Fruit fly (Drosophila melanogaster) whole organism, wandering third instar larva: ENCODE results near the gene CG4942.
A peak's percentile ranks its signal among the peaks of the same experiment; 100 is the strongest.

ENCODE experiments used
- Abd-B ChIP-seq: fragments of >200 bp; optimal IDR thresholded peaks from 2 replicates; lab custom pipeline; 2017; ENCODE audit warnings: missing biosample characterization, missing genetic modification characterization
- CG32264 ChIP-seq: fragments of 200-800 bp; sonication (Bioruptor generic); optimal IDR thresholded peaks from 2 replicates; lab custom pipeline; 2016; ENCODE audit warnings: missing biosample characterization, missing genetic modification characterization
- CG9705 ChIP-seq: fragments of 200-800 bp; sonication (Bioruptor generic); optimal IDR thresholded peaks from 2 replicates; lab custom pipeline; 2018; ENCODE audit warnings: missing biosample characterization, mild to moderate bottlenecking, missing genetic modification characterization
- CrebA ChIP-seq: fragments of 200-800 bp; sonication (Bioruptor generic); optimal IDR thresholded peaks from 2 replicates; lab custom pipeline; 2016; ENCODE audit warnings: missing biosample characterization, mild to moderate bottlenecking, missing genetic modification characterization, borderline replicate concordance
- Dfd ChIP-seq: fragments of >200 bp; optimal IDR thresholded peaks from 2 replicates; lab custom pipeline; 2017; ENCODE audit warnings: missing biosample characterization, missing genetic modification characterization
- Dif ChIP-seq: fragments of 200-275, 200-300 bp; sonication (Bioruptor generic); optimal IDR thresholded peaks from 2 replicates; lab custom pipeline; 2018; ENCODE audit warnings: missing biosample characterization, missing genetic modification characterization; ENCODE audit not compliant: partially characterized antibody
- GATAd ChIP-seq: sonication (Bioruptor generic); optimal IDR thresholded peaks from 2 replicates; lab custom pipeline; 2016; ENCODE audit warnings: missing biosample characterization, missing genetic modification characterization
- HLH106 ChIP-seq: fragments of 200-800 bp; optimal IDR thresholded peaks from 3 replicates; lab custom pipeline; 2019; ENCODE audit warnings: missing biosample characterization, mild to moderate bottlenecking, missing genetic modification characterization, moderate library complexity
- Hnf4 ChIP-seq: fragments of 200-800 bp; sonication (Bioruptor generic); optimal IDR thresholded peaks from 2 replicates; lab custom pipeline; 2016; ENCODE audit warnings: missing biosample characterization, mild to moderate bottlenecking, missing genetic modification characterization
- Hr78 ChIP-seq: fragments of >200 bp; optimal IDR thresholded peaks from 2 replicates; lab custom pipeline; 2017; ENCODE audit warnings: missing biosample characterization, missing genetic modification characterization
- Hr83 ChIP-seq: fragments of 200-300 bp; sonication (Bioruptor generic); optimal IDR thresholded peaks from 2 replicates; lab custom pipeline; 2016; ENCODE audit warnings: missing biosample characterization, mild to moderate bottlenecking, missing genetic modification characterization, moderate library complexity; ENCODE audit not compliant: poor library complexity, severe bottlenecking
- Jra ChIP-seq: sonication (Bioruptor generic); optimal IDR thresholded peaks from 2 replicates; lab custom pipeline; 2016; ENCODE audit warnings: missing biosample characterization, missing genetic modification characterization
- Mio ChIP-seq: sonication (Bioruptor generic); optimal IDR thresholded peaks from 2 replicates; lab custom pipeline; 2016; ENCODE audit warnings: missing biosample characterization, missing genetic modification characterization
- Myc ChIP-seq: fragments of >200 bp; optimal IDR thresholded peaks from 2 replicates; lab custom pipeline; 2017
- N ChIP-seq: fragments of >200 bp; optimal IDR thresholded peaks from 2 replicates; lab custom pipeline; 2018; ENCODE audit warnings: missing biosample characterization, missing external identifiers, missing genetic modification characterization
- OdsH ChIP-seq: fragments of 200-800 bp; sonication (Bioruptor generic); optimal IDR thresholded peaks from 2 replicates; lab custom pipeline; 2016; ENCODE audit warnings: missing biosample characterization, mild to moderate bottlenecking, missing genetic modification characterization
- Rel ChIP-seq, 2 experiments: fragments of 200-800 bp; sonication (Bioruptor generic) in 1 of 2; optimal IDR thresholded peaks; 2 replicates in 1 of 2; 3 replicates in 1 of 2; lab custom pipeline; 2016 to 2019; ENCODE audit warnings: mild to moderate bottlenecking in 2 of 2, missing biosample characterization in 2 of 2, missing genetic modification characterization in 2 of 2, moderate library complexity in 1 of 2
- Sp1 ChIP-seq: fragments of 200-800 bp; sonication (Bioruptor generic); optimal IDR thresholded peaks from 3 replicates; lab custom pipeline; 2019; ENCODE audit warnings: missing biosample characterization, mild to moderate bottlenecking, missing genetic modification characterization, moderate library complexity
- Vsx2 ChIP-seq: fragments of 200-300, 225-300 bp; sonication (Bioruptor generic); optimal IDR thresholded peaks from 2 replicates; lab custom pipeline; 2018; ENCODE audit warnings: missing biosample characterization, missing genetic modification characterization; ENCODE audit not compliant: partially characterized antibody
- br ChIP-seq: fragments of 200-800 bp; sonication (Bioruptor generic); optimal IDR thresholded peaks from 2 replicates; lab custom pipeline; 2016; ENCODE audit warnings: missing biosample characterization, missing genetic modification characterization
- brk ChIP-seq: fragments of 200-800 bp; sonication (Bioruptor generic); optimal IDR thresholded peaks from 2 replicates; lab custom pipeline; 2016; ENCODE audit warnings: missing biosample characterization, mild to moderate bottlenecking, missing genetic modification characterization
- dl ChIP-seq, 2 experiments: fragments of 175-275, 200-275 bp in 1 of 2; fragments of 200-275 bp in 1 of 2; sonication (Bioruptor generic); optimal IDR thresholded peaks; lab custom pipeline; 2018; ENCODE audit warnings: mild to moderate bottlenecking in 2 of 2, missing biosample characterization in 2 of 2, missing genetic modification characterization in 2 of 2, moderate library complexity in 2 of 2; ENCODE audit not compliant: partially characterized antibody in 2 of 2, insufficient read depth in 1 of 2
- dmrt93B ChIP-seq: fragments of 200-800 bp; sonication (Bioruptor generic); optimal IDR thresholded peaks from 2 replicates; lab custom pipeline; 2018; ENCODE audit warnings: missing biosample characterization, mild to moderate bottlenecking, missing genetic modification characterization
- dsf ChIP-seq: sonication (Bioruptor generic); optimal IDR thresholded peaks from 2 replicates; lab custom pipeline; 2016; ENCODE audit warnings: missing biosample characterization, missing genetic modification characterization, borderline replicate concordance
- ey ChIP-seq: fragments of 200-800 bp; sonication (Bioruptor generic); optimal IDR thresholded peaks from 2 replicates; lab custom pipeline; 2016; ENCODE audit warnings: missing biosample characterization, missing genetic modification characterization
- foxo ChIP-seq, 2 experiments: fragments of 200-800 bp; sonication (Bioruptor generic); optimal IDR thresholded peaks; 2 replicates in 1 of 2; 3 replicates in 1 of 2; lab custom pipeline; 2016 to 2017; ENCODE audit warnings: missing biosample characterization in 2 of 2, missing genetic modification characterization in 2 of 2
- fru ChIP-seq: fragments of 200-800 bp; sonication (Bioruptor generic); optimal IDR thresholded peaks from 3 replicates; lab custom pipeline; 2016; ENCODE audit warnings: missing biosample characterization, mild to moderate bottlenecking, missing genetic modification characterization
- h ChIP-seq: fragments of 200-800 bp; sonication (Bioruptor generic); optimal IDR thresholded peaks from 3 replicates; lab custom pipeline; 2016; ENCODE audit warnings: missing biosample characterization, mild to moderate bottlenecking, missing genetic modification characterization
- jim ChIP-seq: fragments of 175-275, 200-325 bp; sonication (Bioruptor generic); optimal IDR thresholded peaks from 2 replicates; lab custom pipeline; 2016; ENCODE audit warnings: missing biosample characterization, mild to moderate bottlenecking, missing genetic modification characterization
- lola ChIP-seq: fragments of >200 bp; optimal IDR thresholded peaks from 2 replicates; lab custom pipeline; 2017; ENCODE audit warnings: missing biosample characterization, missing genetic modification characterization
- pan ChIP-seq: fragments of >200 bp; optimal IDR thresholded peaks from 2 replicates; lab custom pipeline; 2017
- psq ChIP-seq: fragments of 200-800 bp; sonication (Bioruptor generic); optimal IDR thresholded peaks from 3 replicates; lab custom pipeline; 2017; ENCODE audit warnings: missing biosample characterization, mild to moderate bottlenecking, missing genetic modification characterization, moderate library complexity
- rgr ChIP-seq: fragments of 200-800 bp; sonication (Bioruptor generic); optimal IDR thresholded peaks from 3 replicates; lab custom pipeline; 2016; ENCODE audit warnings: missing biosample characterization, mild to moderate bottlenecking, missing genetic modification characterization
- sage ChIP-seq: fragments of 200-800 bp; sonication (Bioruptor generic); optimal IDR thresholded peaks from 2 replicates; lab custom pipeline; 2016; ENCODE audit warnings: missing biosample characterization, mild to moderate bottlenecking, missing genetic modification characterization
- sv ChIP-seq: fragments of 200-800 bp; sonication (Bioruptor generic); optimal IDR thresholded peaks from 3 replicates; lab custom pipeline; 2016; ENCODE audit warnings: missing biosample characterization, missing genetic modification characterization
- tai ChIP-seq: sonication (Bioruptor generic); optimal IDR thresholded peaks from 2 replicates; lab custom pipeline; 2016; ENCODE audit warnings: missing biosample characterization, missing genetic modification characterization
- usp ChIP-seq: fragments of >200 bp; optimal IDR thresholded peaks from 2 replicates; lab custom pipeline; 2017; ENCODE audit warnings: missing biosample characterization, missing genetic modification characterization
- woc ChIP-seq: sonication (Bioruptor generic); optimal IDR thresholded peaks from 2 replicates; lab custom pipeline; 2016; ENCODE audit warnings: missing biosample characterization, mild to moderate bottlenecking, missing genetic modification characterization

Gene CG4942

dm6 chr3L:9054822-9055407 is 18.0 kb upstream of the CG4942 start:
- TF ChIP-seq brk (GFP tag; lab: Kevin White, UChicago) (peak; percentile 5), lola (GFP tag; lab: Kevin White, UChicago) (no peak), CG32264 (GFP tag; lab: Kevin White, UChicago) (no peak), fru (GFP tag; lab: Kevin White, UChicago) (no peak)

- no peak for TF ChIP-seq CG9705 (GFP tag; lab: Kevin White, UChicago)
- no peak for TF ChIP-seq foxo (GFP tag; optimal IDR thresholded peaks at IDR 0.05; lab: Kevin White, UChicago)
- TF ChIP-seq Vsx2 (GFP tag; lab: Kevin White, UChicago) = peak; percentile 3
- peak; percentile 22 for TF ChIP-seq Dif (GFP tag; lab: Kevin White, UChicago)
These were observed 16.8 kb upstream of the CG4942 start for dm6 chr3L:9055870-9056807.

dm6 chr3L:9057429-9058088 is 15.3 kb upstream of the CG4942 start:
- TF ChIP-seq jim (GFP tag; lab: Kevin White, UChicago) (no peak), Hr83 (GFP tag; lab: Kevin White, UChicago) (peak; percentile 39), h (GFP tag; lab: Kevin White, UChicago) (peak; percentile 98), dsf (GFP tag; lab: Kevin White, UChicago) (peak; percentile 88), Abd-B (GFP tag; lab: Kevin White, UChicago) (no peak), CrebA (GFP tag; lab: Kevin White, UChicago) (peak; percentile 80), foxo (GFP tag; optimal IDR thresholded peaks at IDR 0.05; lab: Kevin White, UChicago) (peak in 1 of 2 experiments; percentile 99), Dif (GFP tag; lab: Kevin White, UChicago) (peak; percentile 39), Rel (GFP tag; optimal IDR thresholded peaks at IDR 0.05; lab: Kevin White, UChicago) (peak; percentile 90), Rel (tag; optimal IDR thresholded peaks at IDR 0.05; lab: Kevin White, UChicago) (peak; percentile 87), dmrt93B (GFP tag; lab: Kevin White, UChicago) (peak; percentile 93), lola (GFP tag; lab: Kevin White, UChicago) (no peak), N (GFP tag; lab: Kevin White, UChicago) (no peak), OdsH (GFP tag; lab: Kevin White, UChicago) (peak; percentile 98), psq (peak; percentile 96), sage (GFP tag; lab: Kevin White, UChicago) (peak; percentile 96), ey (peak; percentile 95), pan (lab: Kevin White, UChicago) (no peak), Myc (lab: Kevin White, UChicago) (no peak), fru (GFP tag; lab: Kevin White, UChicago) (peak; percentile 98), Dfd (GFP tag; lab: Kevin White, UChicago) (no peak), Hnf4 (GFP tag; lab: Kevin White, UChicago) (peak; percentile 95), br (GFP tag; lab: Kevin White, UChicago) (peak; percentile 94), HLH106 (tag; lab: Kevin White, UChicago) (peak; percentile 99), dl (GFP tag; optimal IDR thresholded peaks at IDR 0.05; lab: Kevin White, UChicago; ENCODE audit: insufficient read depth in 1 of 2, partially characterized antibody in 2 of 2) (peak; percentile 38 to 59), Jra (GFP tag; lab: Kevin White, UChicago) (peak; percentile 93), Sp1 (GFP tag; lab: Kevin White, UChicago) (peak; percentile 99), CG9705 (GFP tag; lab: Kevin White, UChicago) (peak; percentile 90), CG32264 (GFP tag; lab: Kevin White, UChicago) (peak; percentile 75), Hr78 (no peak), usp (no peak), brk (GFP tag; lab: Kevin White, UChicago) (peak; percentile 97), GATAd (peak; percentile 76), Mio (peak; percentile 52), tai (GFP tag; lab: Kevin White, UChicago) (no peak), woc (peak; percentile 88), Vsx2 (GFP tag; lab: Kevin White, UChicago) (peak; percentile 34), sv (GFP tag; lab: Kevin White, UChicago) (peak; percentile 73), rgr (peak; percentile 98)
